Fruit fly (Drosophila melanogaster) whole organism, embryonic: ENCODE results near the gene CG8379.
A peak's percentile ranks its signal among the peaks of the same experiment; 100 is the strongest.

Experiments used
- Antp ChIP-seq: fragments of 200-800 bp; sonication (Bioruptor generic); optimal IDR thresholded peaks from 3 replicates; lab custom pipeline; 2016; ENCODE audit warnings: missing biosample characterization, missing genetic modification characterization
- B-H2 ChIP-seq: fragments of 200-800 bp; sonication (Bioruptor generic); optimal IDR thresholded peaks from 2 replicates; lab custom pipeline; 2018; ENCODE audit warnings: missing biosample characterization, mild to moderate bottlenecking, missing genetic modification characterization
- Bgb ChIP-seq: fragments of 200-800 bp; sonication (Bioruptor generic); IDR thresholded peaks from 2 replicates; pipeline ENCODE4 v1.3.6; 2022; ENCODE audit warnings: missing biosample characterization, missing genetic modification characterization; ENCODE audit not compliant: partially characterized antibody
- CG10431 ChIP-seq: fragments of 200-800 bp; sonication (Bioruptor generic); optimal IDR thresholded peaks from 3 replicates; lab custom pipeline; 2018; ENCODE audit warnings: missing biosample characterization, mild to moderate bottlenecking, missing genetic modification characterization
- CG10979 ChIP-seq: fragments of 200-800 bp; sonication (Bioruptor generic); optimal IDR thresholded peaks from 2 replicates; lab custom pipeline; 2018; ENCODE audit warnings: missing biosample characterization, mild to moderate bottlenecking, missing genetic modification characterization, moderate library complexity
- CG11504 ChIP-seq: fragments of 200-800 bp; sonication (Bioruptor generic); optimal IDR thresholded peaks from 3 replicates; lab custom pipeline; 2019; ENCODE audit warnings: missing biosample characterization, mild to moderate bottlenecking, missing genetic modification characterization, moderate library complexity
- CG11560 ChIP-seq: fragments of 200-800 bp; sonication (Bioruptor generic); IDR thresholded peaks from 3 replicates; pipeline ENCODE4 v1.3.6; 2022; ENCODE audit warnings: missing biosample characterization, missing genetic modification characterization
- CG11723 ChIP-seq: fragments of 200-800 bp; sonication (Bioruptor generic); optimal IDR thresholded peaks from 2 replicates; lab custom pipeline; 2017; ENCODE audit warnings: missing biosample characterization, mild to moderate bottlenecking, missing genetic modification characterization
- CG12155 ChIP-seq: fragments of 200-800 bp; sonication (Bioruptor generic); optimal IDR thresholded peaks from 3 replicates; lab custom pipeline; 2016; ENCODE audit warnings: missing biosample characterization, missing genetic modification characterization
- CG1233 ChIP-seq: fragments of 200-800 bp; sonication (Bioruptor generic); optimal IDR thresholded peaks from 4 replicates; lab custom pipeline; 2018; ENCODE audit warnings: missing biosample characterization, mild to moderate bottlenecking, missing genetic modification characterization
- CG14710 ChIP-seq: fragments of 200-800 bp; sonication (Bioruptor generic); optimal IDR thresholded peaks from 3 replicates; lab custom pipeline; 2019; ENCODE audit warnings: missing biosample characterization, mild to moderate bottlenecking, missing genetic modification characterization, moderate library complexity
- CG15601 ChIP-seq: fragments of 200-800 bp; sonication (Bioruptor generic); optimal IDR thresholded peaks from 3 replicates; lab custom pipeline; 2019; ENCODE audit warnings: missing biosample characterization, mild to moderate bottlenecking, missing genetic modification characterization, moderate library complexity
- CG1603 ChIP-seq: fragments of 200-800 bp; sonication (Bioruptor generic); optimal IDR thresholded peaks from 2 replicates; lab custom pipeline; 2019; ENCODE audit warnings: missing biosample characterization, mild to moderate bottlenecking, missing genetic modification characterization, moderate library complexity
- CG16813 ChIP-seq: fragments of 200-800 bp; sonication (Bioruptor generic); IDR thresholded peaks from 3 replicates; pipeline ENCODE4 v1.3.6; 2022; ENCODE audit warnings: missing biosample characterization, missing genetic modification characterization; ENCODE audit not compliant: partially characterized antibody
- CG17186 ChIP-seq: fragments of 200-800 bp; sonication (Bioruptor generic); optimal IDR thresholded peaks from 3 replicates; lab custom pipeline; 2017; ENCODE audit warnings: missing biosample characterization, missing genetic modification reagents, missing genetic modification characterization
- CG17612 ChIP-seq: fragments of 200-800 bp; sonication (Bioruptor generic); IDR thresholded peaks from 2 replicates; pipeline ENCODE4 v1.3.6; 2022; ENCODE audit warnings: missing biosample characterization, missing genetic modification characterization
- CG17829 ChIP-seq: fragments of 200-800 bp; optimal IDR thresholded peaks from 2 replicates; lab custom pipeline; 2019; ENCODE audit warnings: missing biosample characterization, mild to moderate bottlenecking, missing genetic modification characterization, moderate library complexity
- CG18476 ChIP-seq: fragments of 200-800 bp; sonication (Bioruptor generic); optimal IDR thresholded peaks from 2 replicates; lab custom pipeline; 2016; ENCODE audit warnings: missing biosample characterization, mild to moderate bottlenecking, missing genetic modification characterization
- CG32532 ChIP-seq: fragments of 200-800 bp; sonication (Bioruptor generic); IDR thresholded peaks from 2 replicates; pipeline ENCODE4 v1.3.6; 2022; ENCODE audit warnings: missing biosample characterization, missing genetic modification characterization
- CG3847 ChIP-seq: fragments of 200-800 bp; sonication (Bioruptor generic); IDR thresholded peaks from 2 replicates; pipeline ENCODE4 v1.3.6; 2022; ENCODE audit warnings: missing biosample characterization, missing genetic modification characterization
- CG4854 ChIP-seq: fragments of 200-800 bp; sonication (Bioruptor generic); optimal IDR thresholded peaks from 2 replicates; lab custom pipeline; 2016; ENCODE audit warnings: missing biosample characterization, missing genetic modification characterization, inconsistent platforms
- CG7839 ChIP-seq: fragments of 200-800 bp; sonication (Bioruptor generic); optimal IDR thresholded peaks from 3 replicates; lab custom pipeline; 2018; ENCODE audit warnings: missing biosample characterization, mild to moderate bottlenecking, missing genetic modification characterization, moderate library complexity
- CG7963 ChIP-seq: fragments of 200-800 bp; sonication (Bioruptor generic); IDR thresholded peaks from 3 replicates; pipeline ENCODE4 v1.3.6; 2022; ENCODE audit warnings: missing biosample characterization, missing genetic modification characterization; ENCODE audit not compliant: partially characterized antibody
- CG9437 ChIP-seq: fragments of 200-800 bp; sonication (Bioruptor generic); optimal IDR thresholded peaks from 2 replicates; lab custom pipeline; 2018; ENCODE audit warnings: missing biosample characterization, mild to moderate bottlenecking, missing genetic modification characterization
- CG9876 ChIP-seq: fragments of 200-800 bp; sonication (Bioruptor generic); optimal IDR thresholded peaks from 2 replicates; lab custom pipeline; 2016; ENCODE audit warnings: missing biosample characterization, missing genetic modification characterization
- CoRest ChIP-seq: fragments of 200-800 bp; sonication (Bioruptor generic); optimal IDR thresholded peaks from 3 replicates; lab custom pipeline; 2018; ENCODE audit warnings: missing biosample characterization, mild to moderate bottlenecking, missing genetic modification characterization, moderate library complexity
- HHEX ChIP-seq: fragments of 200-800 bp; sonication (Bioruptor generic); optimal IDR thresholded peaks from 3 replicates; lab custom pipeline; 2017; ENCODE audit warnings: missing biosample characterization, mild to moderate bottlenecking, missing genetic modification characterization, missing genetic modification reagents
- Lpt ChIP-seq: fragments of >200 bp; optimal IDR thresholded peaks from 2 replicates; lab custom pipeline; 2018; ENCODE audit warnings: missing biosample characterization, missing genetic modification characterization
- Myb ChIP-seq: fragments of 200-800 bp; sonication (Bioruptor generic); optimal IDR thresholded peaks from 2 replicates; lab custom pipeline; 2016; ENCODE audit warnings: missing biosample characterization, missing genetic modification characterization
- NC2β ChIP-seq: fragments of 200-800 bp; sonication (Bioruptor generic); optimal IDR thresholded peaks from 2 replicates; lab custom pipeline; 2016; ENCODE audit warnings: missing biosample characterization, missing genetic modification characterization
- Trl ChIP-seq, 3 experiments: fragments of >200 bp in 2 of 3; fragments of 200-800 bp in 1 of 3; sonication (Bioruptor generic) in 1 of 3; optimal IDR thresholded peaks; 2 replicates in 1 of 3; 3 replicates in 2 of 3; lab custom pipeline; 2016 to 2017; ENCODE audit warnings: missing biosample characterization in 1 of 3, missing genetic modification characterization in 1 of 3
- az2 ChIP-seq: fragments of 200-800 bp; sonication (Bioruptor generic); optimal IDR thresholded peaks from 3 replicates; lab custom pipeline; 2016; ENCODE audit warnings: missing biosample characterization, missing genetic modification characterization
- bigmax ChIP-seq: fragments of 200-800 bp; sonication (Bioruptor generic); optimal IDR thresholded peaks from 2 replicates; lab custom pipeline; 2018; ENCODE audit warnings: missing biosample characterization, mild to moderate bottlenecking, missing genetic modification characterization
- dm ChIP-seq: fragments of 200-800 bp; sonication (Bioruptor generic); optimal IDR thresholded peaks from 3 replicates; lab custom pipeline; 2016; ENCODE audit warnings: missing biosample characterization, missing genetic modification characterization
- dmrt11E ChIP-seq: fragments of 200-800 bp; sonication (Bioruptor generic); optimal IDR thresholded peaks from 3 replicates; lab custom pipeline; 2018; ENCODE audit warnings: missing biosample characterization, mild to moderate bottlenecking, missing genetic modification characterization, moderate library complexity
- en ChIP-seq: fragments of 200-800 bp; sonication (Bioruptor generic); optimal IDR thresholded peaks from 2 replicates; lab custom pipeline; 2016; ENCODE audit warnings: missing biosample characterization, missing genetic modification characterization
- hb ChIP-seq: fragments of 200-800 bp; sonication (Bioruptor generic); IDR thresholded peaks from 3 replicates; pipeline ENCODE4 v1.3.6; 2022; ENCODE audit warnings: missing biosample characterization, missing genetic modification characterization; ENCODE audit not compliant: partially characterized antibody
- ind ChIP-seq: fragments of 200-800 bp; sonication (Bioruptor generic); optimal IDR thresholded peaks from 3 replicates; lab custom pipeline; 2016; ENCODE audit warnings: missing biosample characterization, missing genetic modification characterization
- insv ChIP-seq, 2 experiments: fragments of 200-800 bp; sonication (Bioruptor generic); optimal IDR thresholded peaks; 3 replicates each; lab custom pipeline; 2016 to 2018; ENCODE audit warnings: missing biosample characterization in 2 of 2, missing genetic modification characterization in 2 of 2
- inv ChIP-seq: fragments of 200-800 bp; sonication (Bioruptor generic); IDR thresholded peaks from 2 replicates; pipeline ENCODE4 v1.3.6; 2022; ENCODE audit warnings: missing biosample characterization, missing genetic modification characterization; ENCODE audit not compliant: partially characterized antibody
- nmo ChIP-seq: fragments of 200-800 bp; sonication (Bioruptor generic); optimal IDR thresholded peaks from 2 replicates; lab custom pipeline; 2018; ENCODE audit warnings: missing biosample characterization, mild to moderate bottlenecking, missing genetic modification characterization, moderate library complexity
- phol ChIP-seq: fragments of 200-800 bp; sonication (Bioruptor generic); optimal IDR thresholded peaks from 3 replicates; lab custom pipeline; 2018; ENCODE audit warnings: missing biosample characterization, mild to moderate bottlenecking, missing genetic modification characterization, moderate library complexity
- pum ChIP-seq: fragments of 200-800 bp; sonication (Bioruptor generic); optimal IDR thresholded peaks from 2 replicates; lab custom pipeline; 2016; ENCODE audit warnings: missing biosample characterization, missing genetic modification characterization
- pzg ChIP-seq: fragments of 200-800 bp; sonication (Bioruptor generic); optimal IDR thresholded peaks from 3 replicates; lab custom pipeline; 2018; ENCODE audit warnings: missing biosample characterization, mild to moderate bottlenecking, missing genetic modification characterization, moderate library complexity
- salm ChIP-seq: fragments of 200-800 bp; sonication (Bioruptor generic); optimal IDR thresholded peaks from 2 replicates; lab custom pipeline; 2018; ENCODE audit warnings: missing biosample characterization, mild to moderate bottlenecking, missing genetic modification characterization
- slp2 ChIP-seq: fragments of 200-800 bp; sonication (Bioruptor generic); optimal IDR thresholded peaks from 2 replicates; lab custom pipeline; 2016; ENCODE audit warnings: missing biosample characterization, missing genetic modification characterization
- trem ChIP-seq: fragments of 200-800 bp; optimal IDR thresholded peaks from 3 replicates; lab custom pipeline; 2019; ENCODE audit warnings: missing biosample characterization, mild to moderate bottlenecking, missing genetic modification characterization, moderate library complexity
- unc-4 ChIP-seq: fragments of 200-800 bp; sonication (Bioruptor generic); IDR thresholded peaks from 2 replicates; pipeline ENCODE4 v1.3.6; 2022; ENCODE audit warnings: missing biosample characterization, missing genetic modification characterization; ENCODE audit not compliant: partially characterized antibody

Gene CG8379

DNA sequence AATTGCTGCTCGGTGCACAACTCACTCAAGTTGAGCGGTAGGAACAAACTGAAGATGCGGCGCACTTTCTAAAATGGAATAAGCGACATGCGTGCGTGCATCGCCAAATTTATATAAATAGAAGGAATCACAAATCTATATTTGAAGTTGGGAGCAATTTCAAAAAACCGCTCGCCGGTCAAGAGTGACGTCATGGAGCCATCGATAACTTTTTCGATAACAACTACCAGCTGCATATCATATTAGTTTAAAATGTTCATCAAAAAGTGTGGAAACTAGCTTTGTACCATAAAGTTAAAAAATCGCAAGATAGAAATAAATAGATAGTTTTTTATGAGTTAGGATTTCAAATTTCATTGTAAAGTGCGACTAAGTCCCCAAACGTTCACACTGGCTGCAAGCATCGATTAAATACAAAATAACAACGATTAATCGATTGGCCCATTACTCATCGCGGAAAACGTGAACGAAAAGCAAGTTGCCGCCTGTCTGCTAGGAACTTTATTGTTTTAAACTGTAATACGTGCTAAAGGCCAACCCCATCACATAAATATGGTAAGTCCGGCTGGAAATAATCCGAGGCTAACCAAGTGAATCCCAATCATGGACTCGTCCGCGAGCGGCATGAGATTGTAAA lies 23.0 kb upstream of the CG8379 start, which contains the start of the genes Pif1A, Pif1B and CCT7:
TSS of gene Pif1A (minus strand) at position 51 of the 637 bp plus-strand sequence.
TSS of gene Pif1B (minus strand) at position 51 of the 637 bp plus-strand sequence.
TSS of gene CCT7 (plus strand) at position 439 of the 637 bp plus-strand sequence.
- TF ChIP-seq CG14710 (tag; lab: Kevin White, UChicago) (peak; percentile 71), CG9437 (GFP tag; lab: Kevin White, UChicago) (peak; percentile 28), insv (GFP tag; optimal IDR thresholded peaks at IDR 0.05; lab: Kevin White, UChicago) (peak in 1 of 2 experiments; percentile 4), ind (GFP tag; lab: Kevin White, UChicago) (no peak), NC2β (peak; percentile 36), CG7839 (tag; lab: Kevin White, UChicago) (no peak), Myb (GFP tag; lab: Kevin White, UChicago) (peak; percentile 86), CG15601 (tag; lab: Kevin White, UChicago) (peak; percentile 24), trem (tag; lab: Kevin White, UChicago) (peak; percentile 83), unc-4 (GFP tag; lab: Robert Waterston, UW) (peak; percentile 92), salm (tag; lab: Kevin White, UChicago) (no peak), inv (GFP tag; lab: Robert Waterston, UW) (peak; percentile 90), Antp (GFP tag; lab: Kevin White, UChicago) (no peak), en (GFP tag; lab: Kevin White, UChicago) (no peak), slp2 (GFP tag; lab: Kevin White, UChicago) (no peak), phol (peak; percentile 42), CG11504 (tag; lab: Kevin White, UChicago) (peak; percentile 15), CG11723 (no peak), CG17186 (peak; percentile 35), Bgb (GFP tag; lab: Robert Waterston, UW) (peak; percentile 92), CG9876 (GFP tag; lab: Kevin White, UChicago) (no peak), CG18476 (peak; percentile 28), pum (peak; percentile 16), CG17612 (GFP tag; lab: Robert Waterston, UW) (no peak), Lpt (GFP tag; lab: Kevin White, UChicago) (no peak), nmo (peak; percentile 47), CG3847 (GFP tag; lab: Robert Waterston, UW) (no peak), CG1603 (tag; lab: Kevin White, UChicago) (peak; percentile 36), CG32532 (GFP tag; lab: Robert Waterston, UW) (no peak), B-H2 (no peak), dmrt11E (peak; percentile 8), HHEX (GFP tag; lab: Kevin White, UChicago) (no peak), CG10431 (GFP tag; lab: Kevin White, UChicago) (no peak), CoRest (tag; lab: Kevin White, UChicago) (peak; percentile 45), CG17829 (tag; lab: Kevin White, UChicago) (peak; percentile 40), CG10979 (tag; lab: Kevin White, UChicago) (peak; percentile 17), Trl (optimal IDR thresholded peaks at IDR 0.05; lab: Kevin White, UChicago) (no peak), Trl (GFP tag; optimal IDR thresholded peaks at IDR 0.05; lab: Kevin White, UChicago) (peak; percentile 17), CG4854 (GFP tag; lab: Kevin White, UChicago) (peak; percentile 2), bigmax (peak; percentile 94), dm (GFP tag; lab: Kevin White, UChicago) (peak; percentile 90), CG7963 (GFP tag; lab: Robert Waterston, UW) (peak; percentile 75), CG12155 (GFP tag; lab: Kevin White, UChicago) (peak; percentile 26), az2 (peak; percentile 3), pzg (GFP tag; lab: Kevin White, UChicago) (peak; percentile 77), CG11560 (tag; lab: Robert Waterston, UW) (peak; percentile 84; the same call in 2 of the 3 replicates), CG16813 (GFP tag; lab: Robert Waterston, UW) (peak; percentile 93), CG1233 (GFP tag; lab: Kevin White, UChicago) (no peak), hb (GFP tag; lab: Robert Waterston, UW) (peak; percentile 86)
